Fruit fly (Drosophila melanogaster): ENCODE data around the gene CG8460.

dm6 chr2L:8148514-8149085, 48.4 kb upstream of the CG8460 start:
- TF ChIP-seq Abd-B (GFP tag; optimal IDR thresholded peaks at IDR 0.05), result no peak
- no peak for TF ChIP-seq OdsH (GFP tag; optimal IDR thresholded peaks at IDR 0.05)
- peak; percentile 5 for TF ChIP-seq h (GFP tag; optimal IDR thresholded peaks at IDR 0.05)
- no peak for TF ChIP-seq woc (GFP tag; optimal IDR thresholded peaks at IDR 0.05)
- TF ChIP-seq usp (GFP tag; optimal IDR thresholded peaks at IDR 0.05), result no peak
- TF ChIP-seq N (GFP tag; optimal IDR thresholded peaks at IDR 0.05), result no peak
- TF ChIP-seq Rel (GFP tag; optimal IDR thresholded peaks at IDR 0.05), result no peak
- no peak for TF ChIP-seq Rel (tag; optimal IDR thresholded peaks at IDR 0.05)
- TF ChIP-seq Dif (GFP tag; optimal IDR thresholded peaks at IDR 0.05; ENCODE audit: partially characterized antibody), result no peak
- TF ChIP-seq dmrt93B (GFP tag; optimal IDR thresholded peaks at IDR 0.05), result no peak
- TF ChIP-seq psq (GFP tag; optimal IDR thresholded peaks at IDR 0.05), result no peak
- TF ChIP-seq pan (optimal IDR thresholded peaks at IDR 0.05), result no peak
- TF ChIP-seq jim (GFP tag; optimal IDR thresholded peaks at IDR 0.05), result no peak
